Fruit fly (Drosophila melanogaster): ENCODE results near the gene Sgsf.

DNA sequence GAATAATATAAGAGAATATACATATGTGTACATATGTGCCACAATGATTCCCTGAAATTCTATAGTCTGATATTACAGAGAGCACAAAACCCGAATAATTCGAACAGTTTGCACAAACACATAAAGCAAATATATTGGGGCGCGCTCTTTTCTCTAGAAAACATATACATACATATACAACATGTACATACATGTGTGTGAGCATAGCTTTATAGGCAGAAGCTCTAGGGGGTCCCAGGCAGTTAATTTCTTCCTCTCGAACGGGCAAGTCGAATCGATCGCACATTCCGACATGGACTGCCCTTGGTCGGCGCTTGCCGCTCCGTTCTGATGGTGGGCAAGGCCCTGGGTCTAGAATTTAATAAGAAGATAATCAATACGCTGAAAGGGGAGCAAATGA, 31.3 kb downstream of the Sgsf start, which contains the start of gene GstD3:
- TF ChIP-seq CG8478 (optimal IDR thresholded peaks at IDR 0.05), result no peak
- no peak for TF ChIP-seq CTCF (optimal IDR thresholded peaks at IDR 0.05)
